Worm (Caenorhabditis elegans) whole organism, early embryonic: ENCODE measurements around the gene clec-153.

ENCODE experiments used
- ama-1 ChIP-seq: fragments of 150-350 bp; optimal IDR thresholded peaks from 2 replicates; lab custom pipeline; 2014
- hnd-1 ChIP-seq: sonication (generic microtip); optimal IDR thresholded peaks from 2 replicates; lab custom pipeline; 2016; ENCODE audit warnings: missing genetic modification characterization, missing compliant biosample characterization
- pes-1 ChIP-seq: fragments of 200-800 bp; sonication (Bioruptor generic); IDR thresholded peaks from 2 replicates; pipeline ENCODE4 v1.3.6; 2022; ENCODE audit warnings: missing genetic modification reagents, missing genetic modification characterization, missing compliant biosample characterization

DNA sequence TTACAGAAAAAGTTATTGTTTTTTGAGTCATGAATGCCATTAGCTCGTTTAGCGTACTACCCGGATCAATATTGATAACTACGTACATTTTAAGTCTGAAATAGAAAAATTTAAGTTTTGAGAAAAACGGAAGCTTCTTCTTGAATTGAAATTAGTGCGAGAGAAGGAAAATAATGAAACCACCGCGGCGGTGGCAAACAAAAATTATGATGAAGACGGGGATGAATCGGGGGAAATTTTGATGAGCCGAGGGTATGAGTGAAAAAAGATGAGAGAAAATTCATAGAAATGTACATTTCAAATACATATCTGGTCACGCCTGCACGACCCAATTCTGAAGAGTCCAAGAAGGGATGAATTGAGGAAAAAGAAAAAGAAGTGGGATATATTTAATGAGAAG is 30.2 kb downstream of the clec-153 start, which contains the start of gene T23F11.4:
- TF ChIP-seq ama-1 (no peak), hnd-1 (tag; lab: Kevin White, UChicago) (no peak), pes-1 (GFP tag; lab: Robert Waterston, UW) (no peak)
